Worm (Caenorhabditis elegans): ENCODE measurements around the gene tsr-2.

- TF ChIP-seq nhr-23 (tag; optimal IDR thresholded peaks at IDR 0.05) (no peak), nhr-6 (tag; optimal IDR thresholded peaks at IDR 0.05) (no peak), unc-62 (GFP tag; optimal IDR thresholded peaks at IDR 0.05) (no peak), zag-1 (tag; optimal IDR thresholded peaks at IDR 0.05) (no peak), lin-13 (GFP tag; optimal IDR thresholded peaks at IDR 0.05) (no peak), snpc-4 (tag; optimal IDR thresholded peaks at IDR 0.05) (no peak), nhr-12 (tag; optimal IDR thresholded peaks at IDR 0.05) (no peak), lin-39 (tag; optimal IDR thresholded peaks at IDR 0.05) (no peak)
These were observed 33.9 kb upstream of the tsr-2 start for ce11 chrIV:16622522-16622921.
